Fruit fly (Drosophila melanogaster) whole organism, wandering third instar larva: Measurements from ENCODE around the gene ZnT63C.

Source experiments
- Myc ChIP-seq: fragments of >200 bp; optimal IDR thresholded peaks from 2 replicates; lab custom pipeline; 2017
- h ChIP-seq: fragments of 200-800 bp; sonication (Bioruptor generic); optimal IDR thresholded peaks from 3 replicates; lab custom pipeline; 2016; ENCODE audit warnings: missing biosample characterization, mild to moderate bottlenecking, missing genetic modification characterization
- psq ChIP-seq: fragments of 200-800 bp; sonication (Bioruptor generic); optimal IDR thresholded peaks from 3 replicates; lab custom pipeline; 2017; ENCODE audit warnings: missing biosample characterization, mild to moderate bottlenecking, missing genetic modification characterization, moderate library complexity
- usp ChIP-seq: fragments of >200 bp; optimal IDR thresholded peaks from 2 replicates; lab custom pipeline; 2017; ENCODE audit warnings: missing biosample characterization, missing genetic modification characterization

DNA sequence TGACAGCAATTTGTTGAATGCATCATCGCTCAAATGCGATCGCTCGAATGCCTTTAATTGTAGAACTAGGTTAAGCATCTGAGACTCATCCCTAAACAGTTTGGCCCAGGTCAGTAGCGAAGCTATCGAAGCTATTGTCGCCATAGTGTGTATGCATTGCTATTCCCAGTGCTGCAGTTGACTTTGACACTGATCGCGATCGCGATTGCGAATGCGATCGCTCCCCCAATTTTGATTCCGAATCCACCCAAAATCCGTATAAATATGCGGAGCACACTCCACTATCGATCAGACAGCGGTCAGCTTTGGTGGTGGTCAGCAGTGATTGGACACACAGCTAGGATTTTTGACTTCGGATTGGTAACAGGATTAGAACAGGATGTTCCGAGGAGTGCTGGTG, 26.3 kb downstream of the ZnT63C start, which contains the start of gene CG14961:
- TF ChIP-seq psq (GFP tag; lab: Kevin White, UChicago) = no peak
- no peak for TF ChIP-seq h (GFP tag; lab: Kevin White, UChicago)
- no peak for TF ChIP-seq usp
- no peak for TF ChIP-seq Myc (lab: Kevin White, UChicago)
